Fruit fly (Drosophila melanogaster) whole organism: ENCODE data around the gene sesB.
A peak's percentile ranks its signal among the peaks of the same experiment; 100 is the strongest.

Experiments used
- CG8478 ChIP-seq: fragments of >200 bp; optimal IDR thresholded peaks from 2 replicates; lab custom pipeline; 2018; ENCODE audit warnings: inconsistent platforms
- Dll ChIP-seq: fragments of >200 bp; optimal IDR thresholded peaks from 2 replicates; lab custom pipeline; 2017
- EcR ChIP-seq, 2 experiments: fragments of >200 bp; optimal IDR thresholded peaks; 2 replicates each; lab custom pipeline; 2017; ENCODE audit warnings: missing biosample characterization in 2 of 2, missing genetic modification characterization in 2 of 2, missing genetic modification reagents in 2 of 2
- pan ChIP-seq: fragments of >200 bp; optimal IDR thresholded peaks from 2 replicates; lab custom pipeline; 2017
- psq ChIP-seq: fragments of >200 bp; optimal IDR thresholded peaks from 2 replicates; lab custom pipeline; 2017
- usp ChIP-seq: fragments of >200 bp; optimal IDR thresholded peaks from 2 replicates; lab custom pipeline; 2017; ENCODE audit warnings: missing biosample characterization, missing genetic modification characterization, mixed read lengths

The sesB gene

DNA sequence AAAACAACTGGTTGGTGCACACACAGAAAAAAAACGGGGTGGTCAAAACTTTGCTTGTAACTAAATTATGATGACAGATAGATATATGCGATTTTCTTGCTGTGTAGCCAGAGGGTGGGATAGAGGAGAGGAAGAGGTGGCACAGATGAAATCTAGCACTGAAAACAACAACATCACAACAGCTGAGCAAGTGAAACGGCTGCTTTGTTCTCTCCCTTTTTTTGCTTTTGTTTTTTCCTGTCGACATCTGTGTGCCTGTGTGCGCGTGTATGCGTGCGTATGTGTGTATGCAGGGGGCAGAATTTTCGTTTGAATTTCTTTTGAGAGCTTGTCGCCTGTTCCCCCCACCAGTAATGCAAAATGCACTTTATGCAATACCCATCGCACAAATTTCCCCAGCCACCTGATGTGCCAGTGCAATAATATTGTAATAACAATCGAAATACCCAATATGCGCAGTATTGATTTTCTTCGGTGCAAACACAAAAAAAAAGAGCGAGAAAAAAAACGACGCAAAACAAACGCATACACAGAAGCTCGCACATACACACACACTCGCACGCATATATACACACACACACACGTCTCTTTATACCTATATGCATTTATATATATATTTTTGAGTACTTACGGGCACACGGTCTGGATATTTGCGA, 19.3 kb downstream of the sesB start:
- TF ChIP-seq Dll (lab: Kevin White, UChicago) = no peak
- TF ChIP-seq psq = no peak
- TF ChIP-seq usp (GFP tag; lab: Kevin White, UChicago) = no peak
- peak; percentile 61 for TF ChIP-seq CG8478 (lab: Kevin White, UChicago)
- no peak for TF ChIP-seq EcR (GFP tag; optimal IDR thresholded peaks at IDR 0.05; lab: Kevin White, UChicago)

DNA sequence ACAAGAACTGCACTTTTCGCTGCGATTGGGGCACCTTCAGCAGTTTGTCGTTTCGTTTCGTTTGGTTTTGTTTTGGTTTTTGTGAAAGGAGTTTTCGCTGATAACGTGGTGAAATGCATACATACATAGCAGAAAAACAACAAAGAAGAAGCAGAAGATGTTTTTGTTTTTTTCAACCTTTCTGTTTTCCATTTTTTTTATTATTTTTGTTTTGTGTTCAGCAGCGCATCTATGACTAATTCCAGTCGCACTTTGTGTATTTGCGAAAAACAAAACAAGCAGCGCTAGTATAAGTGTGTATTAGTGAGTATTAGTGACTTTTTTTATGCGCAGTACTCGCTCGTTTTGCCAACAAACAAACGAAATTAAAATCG, 19.8 kb downstream of the sesB start:
- no peak for TF ChIP-seq EcR (GFP tag; optimal IDR thresholded peaks at IDR 0.05; lab: Kevin White, UChicago)
- TF ChIP-seq usp (GFP tag; lab: Kevin White, UChicago) = no peak
- no peak for TF ChIP-seq Dll (lab: Kevin White, UChicago)
- TF ChIP-seq psq = no peak
- no peak for TF ChIP-seq CG8478 (lab: Kevin White, UChicago)
- TF ChIP-seq pan = no peak

DNA sequence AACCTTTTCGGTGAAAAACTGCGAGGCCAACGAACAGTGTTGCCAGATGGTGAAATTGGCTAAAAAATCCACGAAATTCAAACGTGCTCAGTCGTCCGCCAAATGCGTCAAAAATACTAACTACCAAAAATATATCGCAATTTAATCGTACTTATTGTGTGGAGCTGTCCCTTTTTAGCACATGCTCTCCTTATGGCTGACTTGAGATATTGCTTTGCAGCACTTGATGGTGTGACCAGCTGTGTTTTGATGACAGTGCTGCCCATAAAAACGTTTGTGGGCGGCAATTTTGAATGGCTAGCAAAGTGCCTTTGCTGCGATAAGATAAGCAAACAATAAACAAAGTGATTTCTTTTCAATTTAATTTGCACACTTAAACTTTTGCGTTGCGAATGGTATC, 22.6 kb downstream of the sesB start, which contains the start of gene Tango5:
Tango5 (minus strand) TSS at position 208 of the 400 bp plus-strand sequence.
- TF ChIP-seq CG8478 (lab: Kevin White, UChicago) (no peak), psq (no peak), pan (no peak), usp (GFP tag; lab: Kevin White, UChicago) (no peak), EcR (GFP tag; optimal IDR thresholded peaks at IDR 0.05; lab: Kevin White, UChicago) (no peak), Dll (lab: Kevin White, UChicago) (no peak)

DNA sequence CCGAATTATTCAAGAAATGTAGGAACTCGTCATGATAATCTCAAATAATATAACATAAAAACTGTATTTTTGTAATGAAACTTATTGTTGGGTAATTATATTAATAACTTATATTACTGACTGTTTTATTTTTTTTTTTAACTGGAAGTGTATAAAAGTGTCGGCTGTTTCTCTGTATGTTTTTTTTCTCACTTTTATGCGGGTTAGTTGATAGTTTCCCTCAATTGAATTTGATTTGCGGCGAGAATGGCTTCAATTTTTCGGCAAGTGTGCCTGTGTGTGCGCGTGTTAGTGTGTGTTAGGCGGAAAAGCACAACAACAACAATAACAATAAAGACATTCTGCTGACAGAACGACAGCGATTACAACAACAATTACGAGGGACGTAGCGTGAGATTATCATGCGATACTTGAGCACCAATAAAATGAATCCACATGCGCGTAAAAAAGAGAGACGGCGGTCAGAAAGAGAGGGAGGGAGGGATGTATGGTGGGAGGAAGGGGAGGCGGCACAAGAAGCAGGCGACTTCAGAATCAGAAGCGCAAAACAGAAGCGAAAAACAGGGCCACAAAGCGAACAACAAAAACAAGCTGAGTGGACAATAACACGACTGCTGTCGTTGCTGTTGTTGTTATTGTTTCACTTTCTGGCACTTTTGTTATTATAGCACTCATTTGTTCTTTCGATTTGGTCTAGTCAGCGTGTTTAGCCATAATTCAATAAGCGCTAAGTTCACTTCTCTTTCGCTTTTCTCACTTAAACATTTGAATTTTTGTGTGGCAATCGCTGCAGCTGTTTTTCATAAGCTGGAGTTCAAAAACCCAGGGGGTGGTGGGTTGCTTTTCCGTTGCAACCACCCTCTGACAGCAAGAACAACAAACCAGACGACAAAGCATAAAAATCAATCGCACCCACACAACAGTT, 23.5 kb downstream of the sesB start:
- TF ChIP-seq Dll (lab: Kevin White, UChicago) (no peak), pan (no peak), psq (no peak), CG8478 (lab: Kevin White, UChicago) (no peak), EcR (GFP tag; optimal IDR thresholded peaks at IDR 0.05; lab: Kevin White, UChicago) (no peak)

DNA sequence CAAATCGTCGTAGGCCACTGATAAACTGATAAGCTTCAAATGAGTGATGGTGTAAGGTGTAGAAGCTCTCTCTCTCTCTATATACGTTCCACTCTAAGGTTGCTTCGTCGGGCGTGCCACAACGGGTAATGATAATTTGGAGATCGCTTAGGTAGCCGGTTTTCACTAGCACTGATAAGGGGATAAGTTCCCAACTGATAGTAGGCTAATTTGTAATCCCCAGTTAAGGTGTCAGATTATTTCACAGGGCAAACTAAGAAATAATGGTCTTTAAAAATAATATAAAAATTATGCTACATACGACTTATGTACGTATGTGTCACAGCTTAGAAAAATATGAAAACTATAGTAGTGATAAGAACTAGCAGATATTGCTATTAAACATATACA, 24.2 kb downstream of the sesB start:
- TF ChIP-seq psq (no peak), usp (GFP tag; lab: Kevin White, UChicago) (no peak), pan (no peak), Dll (lab: Kevin White, UChicago) (no peak), CG8478 (lab: Kevin White, UChicago) (no peak), EcR (GFP tag; optimal IDR thresholded peaks at IDR 0.05; lab: Kevin White, UChicago) (no peak)

DNA sequence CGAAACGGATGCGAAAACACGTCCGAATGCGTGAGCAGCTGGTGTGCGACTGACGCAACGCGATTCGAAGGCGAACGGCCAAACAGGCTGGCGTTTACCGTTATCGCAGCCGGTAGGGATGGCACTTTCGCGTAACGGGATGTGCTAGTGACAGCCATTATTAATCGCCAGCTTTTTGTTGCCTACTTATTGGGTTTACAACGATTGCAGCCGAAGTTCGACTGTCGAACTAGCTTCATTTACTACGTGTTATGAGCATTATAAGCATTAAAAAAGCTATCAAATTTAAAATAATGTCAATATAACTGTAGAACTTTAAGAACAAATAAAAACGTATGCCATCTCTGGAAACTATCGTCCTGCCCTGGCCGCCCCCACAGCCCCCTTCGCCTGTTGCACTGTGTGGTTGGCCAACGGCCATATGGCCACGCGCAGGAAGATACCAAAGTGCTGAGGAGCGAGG, 29.1 kb downstream of the sesB start, which contains the start of gene Rph:
Rph (minus strand) TSS at position 51 of the 463 bp plus-strand sequence.
- no peak for TF ChIP-seq Dll (lab: Kevin White, UChicago)

DNA sequence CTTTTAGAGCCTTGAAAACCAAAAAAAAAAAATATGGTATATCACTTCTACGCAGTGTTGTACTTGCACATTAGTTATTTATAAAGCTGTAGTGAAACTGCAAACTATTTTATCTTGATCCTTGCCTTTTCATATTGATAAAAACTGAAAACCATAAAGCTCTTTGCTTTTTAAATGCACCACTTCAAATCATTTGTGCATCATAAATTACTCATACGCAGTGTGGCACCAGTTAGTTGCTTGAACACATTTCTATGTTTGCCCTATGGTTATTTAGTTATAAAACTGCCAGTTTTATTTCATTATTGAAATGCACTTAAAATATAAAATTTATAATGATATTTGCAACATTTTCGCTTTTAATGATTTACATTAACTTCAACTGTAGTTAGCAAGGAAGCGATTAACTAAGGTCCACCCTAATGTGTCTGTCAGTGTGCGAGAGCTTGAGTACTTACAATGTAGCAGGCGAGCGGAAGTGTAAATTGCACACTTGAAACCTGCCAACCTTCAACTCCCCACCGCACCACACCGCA, 30.7 kb downstream of the sesB start:
- no peak for TF ChIP-seq CG8478 (lab: Kevin White, UChicago)
- TF ChIP-seq usp (GFP tag; lab: Kevin White, UChicago) = no peak
- TF ChIP-seq EcR (GFP tag; optimal IDR thresholded peaks at IDR 0.05; lab: Kevin White, UChicago) = no peak
- TF ChIP-seq Dll (lab: Kevin White, UChicago) = no peak

DNA sequence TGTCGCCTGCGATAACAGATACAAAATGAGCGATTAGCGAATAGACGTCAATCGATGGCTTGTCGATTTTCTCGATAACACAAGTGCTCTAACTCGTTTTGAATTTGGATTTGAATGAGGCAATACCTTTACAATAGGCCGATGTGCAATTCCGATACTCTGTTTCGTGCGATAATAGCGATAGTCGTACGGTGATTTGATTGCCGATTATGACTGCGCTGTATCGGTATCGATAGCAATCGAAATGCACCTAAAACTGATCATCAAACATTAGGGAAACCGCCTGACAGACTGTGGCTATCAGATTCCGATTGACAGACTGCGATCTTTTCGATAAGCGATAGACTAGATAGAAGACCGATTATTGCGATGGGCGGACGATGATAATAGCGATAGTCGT, 35.0 kb downstream of the sesB start:
- no peak for TF ChIP-seq pan
- TF ChIP-seq Dll (lab: Kevin White, UChicago) = no peak
- TF ChIP-seq psq = no peak
- TF ChIP-seq usp (GFP tag; lab: Kevin White, UChicago) = no peak
- TF ChIP-seq EcR (GFP tag; optimal IDR thresholded peaks at IDR 0.05; lab: Kevin White, UChicago) = no peak
- no peak for TF ChIP-seq CG8478 (lab: Kevin White, UChicago)

DNA sequence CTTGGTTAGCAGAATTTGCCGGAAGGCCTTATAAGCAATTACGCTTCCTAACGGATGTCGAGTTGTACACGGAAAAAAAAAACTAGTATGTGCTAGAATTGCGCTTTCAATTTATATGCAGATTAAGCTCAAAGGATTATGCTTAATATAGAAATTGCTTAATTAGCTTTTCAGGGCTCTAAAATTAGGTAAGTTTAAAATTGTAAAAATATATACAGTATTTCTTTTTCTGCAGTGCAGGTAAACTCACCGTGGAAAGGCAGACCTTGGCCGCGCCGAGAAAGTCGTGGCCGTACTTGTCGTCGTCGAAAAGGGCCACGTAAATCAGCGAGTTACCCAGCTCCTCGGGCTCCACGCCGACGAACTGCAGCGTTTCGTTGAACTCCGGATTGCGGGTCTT, 36.1 kb downstream of the sesB start:
- no peak for TF ChIP-seq psq
- TF ChIP-seq EcR (GFP tag; optimal IDR thresholded peaks at IDR 0.05; lab: Kevin White, UChicago) = no peak
- no peak for TF ChIP-seq CG8478 (lab: Kevin White, UChicago)
- TF ChIP-seq pan = no peak
- no peak for TF ChIP-seq usp (GFP tag; lab: Kevin White, UChicago)

DNA sequence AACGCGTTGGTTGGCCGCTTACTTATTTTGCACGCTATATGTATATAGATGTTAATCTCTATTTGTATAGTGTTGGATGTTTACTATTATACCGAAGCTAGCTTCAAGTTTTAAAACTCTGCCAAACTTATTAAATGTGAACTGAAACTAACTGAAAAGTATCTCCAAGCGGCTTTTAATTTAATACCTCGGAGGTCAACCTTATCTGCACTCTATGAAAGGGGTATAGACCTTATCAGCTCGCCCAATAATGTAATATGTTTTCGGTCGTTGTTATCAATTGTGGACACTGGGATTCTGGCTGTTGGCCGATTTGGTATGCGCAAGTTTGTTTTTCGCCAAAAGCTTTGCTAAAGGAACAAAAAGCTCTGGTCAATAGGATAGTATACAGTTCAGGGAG, 38.1 kb downstream of the sesB start:
- TF ChIP-seq usp (GFP tag; lab: Kevin White, UChicago) = no peak
- TF ChIP-seq EcR (GFP tag; optimal IDR thresholded peaks at IDR 0.05; lab: Kevin White, UChicago) = no peak
- TF ChIP-seq CG8478 (lab: Kevin White, UChicago) = no peak
- TF ChIP-seq pan = no peak

DNA sequence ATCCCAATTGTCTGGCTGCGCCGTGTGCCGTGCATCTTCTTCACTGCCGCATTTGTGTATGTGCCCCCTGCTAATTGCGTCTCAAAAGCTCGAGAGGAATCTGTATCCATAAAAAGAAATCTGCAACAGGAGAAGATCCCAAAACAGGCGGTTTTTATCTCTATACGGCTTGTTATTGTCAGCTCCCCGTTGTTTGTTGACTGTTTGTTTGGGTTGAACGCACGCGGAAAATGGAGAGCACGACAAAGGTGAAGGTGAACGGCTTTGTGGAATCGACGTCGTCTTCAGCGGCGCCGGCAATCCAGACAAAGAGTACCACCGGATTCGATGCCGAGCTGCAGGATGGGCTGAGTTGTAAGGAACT, 41.2 kb downstream of the sesB start:
- TF ChIP-seq pan (no peak), psq (no peak), CG8478 (lab: Kevin White, UChicago) (no peak), usp (GFP tag; lab: Kevin White, UChicago) (no peak), EcR (GFP tag; optimal IDR thresholded peaks at IDR 0.05; lab: Kevin White, UChicago) (no peak), Dll (lab: Kevin White, UChicago) (no peak)
